Worm (Caenorhabditis elegans): ENCODE results near the gene wrt-5.

The wrt-5 gene

DNA sequence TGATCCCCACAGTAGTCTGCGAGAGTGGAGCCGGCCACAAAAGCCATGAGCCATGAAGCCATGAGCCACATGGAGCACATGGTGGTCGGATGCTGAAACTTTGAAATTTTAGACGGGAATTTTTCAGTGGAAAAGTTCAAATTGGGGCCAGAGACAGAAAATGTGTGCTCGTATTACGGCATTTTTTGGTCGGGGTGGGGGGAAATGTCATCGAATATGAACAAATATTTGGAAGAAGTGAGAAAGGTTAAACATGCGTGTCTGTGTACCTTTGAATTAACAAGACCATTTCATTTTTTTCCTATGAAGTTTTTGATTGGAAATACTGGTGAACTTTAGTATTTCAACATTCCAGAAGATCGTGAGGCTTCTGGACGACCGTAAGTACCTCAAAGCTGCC, at the start of gene wrt-5:
TSS of gene wrt-5 (minus strand) at position 101 of the 400 bp plus-strand sequence.
- TF ChIP-seq mep-1 (tag; optimal IDR thresholded peaks at IDR 0.05) (no peak), M03D4.4 (tag; optimal IDR thresholded peaks at IDR 0.05) (no peak), lsy-2 (tag; optimal IDR thresholded peaks at IDR 0.05) (no peak), lin-13 (tag; optimal IDR thresholded peaks at IDR 0.05) (no peak), sem-2 (GFP tag; optimal IDR thresholded peaks at IDR 0.05) (no peak)

DNA sequence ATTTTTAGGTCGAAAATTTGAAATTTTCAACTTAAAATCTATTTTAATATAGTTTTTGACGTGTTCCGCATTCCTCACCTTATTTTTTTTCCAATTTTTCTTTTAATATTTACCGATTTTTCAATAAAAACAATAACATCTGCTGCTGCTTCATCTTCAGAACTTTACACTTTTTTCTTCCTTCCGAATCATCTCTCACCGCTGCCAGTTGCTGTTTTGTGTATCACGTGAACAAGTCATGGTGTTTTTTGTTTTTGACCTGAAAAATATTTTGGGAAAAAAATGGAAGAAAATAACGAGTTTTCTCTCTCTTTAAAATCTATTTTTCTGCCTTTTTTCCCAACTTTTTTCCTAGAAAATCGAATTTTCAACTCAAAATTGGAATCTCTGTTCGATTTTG, 48.3 kb upstream of the wrt-5 start:
- TF ChIP-seq hlh-1 (tag; optimal IDR thresholded peaks at IDR 0.05) (peak; percentile 13), sem-2 (GFP tag; optimal IDR thresholded peaks at IDR 0.05) (no peak), ceh-43 (GFP tag; optimal IDR thresholded peaks at IDR 0.05) (no peak)

DNA sequence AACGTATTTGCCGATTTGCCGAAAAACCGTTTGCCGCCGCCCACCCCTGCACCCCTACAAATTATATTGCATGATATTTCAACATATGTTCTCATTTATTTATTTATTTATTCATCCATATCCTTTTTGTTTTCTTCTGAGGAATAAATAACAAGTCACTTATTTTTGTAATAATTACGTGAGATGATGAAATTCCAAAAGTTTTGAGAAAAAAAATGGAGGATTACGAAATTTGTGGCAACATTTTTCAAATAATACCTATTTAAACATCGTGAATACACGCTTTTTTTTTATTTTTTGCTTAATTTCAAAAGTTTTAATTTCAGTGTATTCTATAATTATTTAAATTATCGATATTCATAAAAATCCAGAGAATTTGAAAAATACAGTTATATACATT, 45.5 kb upstream of the wrt-5 start:
- no peak for TF ChIP-seq mab-5 (tag; optimal IDR thresholded peaks at IDR 0.05)
- TF ChIP-seq cnd-1 (tag; optimal IDR thresholded peaks at IDR 0.05): no peak
- no peak for TF ChIP-seq blmp-1 (tag; optimal IDR thresholded peaks at IDR 0.05)
- no peak for TF ChIP-seq ceh-39 (tag; optimal IDR thresholded peaks at IDR 0.05)
- no peak for TF ChIP-seq nhr-12 (tag; optimal IDR thresholded peaks at IDR 0.05)

DNA sequence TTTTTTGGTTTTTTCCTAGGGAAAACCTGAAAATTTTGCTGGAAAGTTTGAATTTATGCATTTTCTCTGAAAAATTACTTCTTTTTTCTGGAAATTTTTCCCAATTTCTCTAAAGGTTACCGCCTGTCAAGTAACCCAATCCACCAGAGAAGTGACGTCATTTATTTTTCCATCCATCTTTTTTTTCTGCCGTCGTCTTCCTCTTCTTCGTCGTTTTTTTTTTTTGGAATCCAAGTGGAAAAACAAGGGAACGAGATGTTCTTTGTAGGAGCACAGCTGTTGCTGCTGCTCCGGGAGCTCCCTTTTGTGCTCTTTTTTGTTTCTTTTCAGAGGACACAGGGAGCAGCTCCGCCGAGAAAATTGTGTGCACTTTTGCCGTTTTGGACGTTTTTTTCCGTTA, 42.9 kb upstream of the wrt-5 start:
- no peak for TF ChIP-seq nhr-28 (tag; optimal IDR thresholded peaks at IDR 0.05)
- TF ChIP-seq mep-1 (tag; optimal IDR thresholded peaks at IDR 0.05): no peak
- no peak for TF ChIP-seq lsy-2 (tag; optimal IDR thresholded peaks at IDR 0.05)
- no peak for TF ChIP-seq sem-2 (GFP tag; optimal IDR thresholded peaks at IDR 0.05)
- no peak for TF ChIP-seq elt-1 (tag; optimal IDR thresholded peaks at IDR 0.05; ENCODE audit: borderline replicate concordance, insufficient read depth)
- no peak for TF ChIP-seq unc-62 (GFP tag; optimal IDR thresholded peaks at IDR 0.05)
- TF ChIP-seq nhr-12 (tag; optimal IDR thresholded peaks at IDR 0.05): no peak
- TF ChIP-seq blmp-1 (tag; optimal IDR thresholded peaks at IDR 0.05): no peak
- TF ChIP-seq nhr-76 (tag; optimal IDR thresholded peaks at IDR 0.05): no peak
- TF ChIP-seq ces-1 (GFP tag; optimal IDR thresholded peaks at IDR 0.05): no peak
- no peak for TF ChIP-seq ceh-83 (GFP tag; optimal IDR thresholded peaks at IDR 0.05)
- TF ChIP-seq nhr-237 (tag; optimal IDR thresholded peaks at IDR 0.05): no peak

DNA sequence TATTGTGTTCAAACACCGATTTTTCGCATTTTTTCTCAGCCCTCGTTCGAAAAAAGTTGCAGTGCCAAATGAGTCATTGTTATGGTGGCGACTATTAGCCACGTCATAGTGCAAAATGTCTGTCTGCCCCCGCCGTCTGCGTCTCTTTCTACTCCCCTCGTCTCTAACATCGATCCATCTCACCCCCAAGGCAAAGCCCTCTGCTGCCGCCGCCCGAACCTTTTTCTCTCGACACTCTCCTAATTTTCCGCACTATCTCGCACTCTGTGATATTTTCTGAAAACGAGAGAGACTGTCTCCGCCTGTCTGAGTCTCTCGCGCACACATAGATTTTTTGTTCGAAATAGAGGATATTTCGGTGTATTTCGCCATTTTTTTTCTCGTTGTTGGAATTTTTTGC, 41.6 kb upstream of the wrt-5 start:
- TF ChIP-seq nhr-2 (tag; optimal IDR thresholded peaks at IDR 0.05) (no peak), ceh-43 (GFP tag; optimal IDR thresholded peaks at IDR 0.05) (no peak), blmp-1 (tag; optimal IDR thresholded peaks at IDR 0.05) (no peak), snpc-4 (tag; optimal IDR thresholded peaks at IDR 0.05) (no peak), bed-3 (GFP tag; optimal IDR thresholded peaks at IDR 0.05) (no peak), pha-4 (tag; optimal IDR thresholded peaks at IDR 0.05) (no peak), unc-39 (tag; optimal IDR thresholded peaks at IDR 0.05) (no peak), sem-2 (GFP tag; optimal IDR thresholded peaks at IDR 0.05) (no peak), zip-8 (tag; optimal IDR thresholded peaks at IDR 0.05) (no peak), elt-1 (tag; optimal IDR thresholded peaks at IDR 0.05; ENCODE audit: borderline replicate concordance, insufficient read depth) (no peak), mep-1 (tag; optimal IDR thresholded peaks at IDR 0.05) (no peak), unc-120 (tag; optimal IDR thresholded peaks at IDR 0.05; ENCODE audit: poor library complexity, severe bottlenecking) (peak; percentile 36), tbx-8 (GFP tag; optimal IDR thresholded peaks at IDR 0.05) (no peak), sptf-1 (tag; optimal IDR thresholded peaks at IDR 0.05) (no peak), ces-1 (GFP tag; optimal IDR thresholded peaks at IDR 0.05) (peak; percentile 56), hlh-1 (tag; optimal IDR thresholded peaks at IDR 0.05) (no peak), cnd-1 (tag; optimal IDR thresholded peaks at IDR 0.05) (no peak), drap-1 (GFP tag; optimal IDR thresholded peaks at IDR 0.05) (no peak), nhr-12 (tag; optimal IDR thresholded peaks at IDR 0.05) (no peak), M03D4.4 (tag; optimal IDR thresholded peaks at IDR 0.05) (no peak), nhr-28 (tag; optimal IDR thresholded peaks at IDR 0.05) (no peak), elt-3 (tag; optimal IDR thresholded peaks at IDR 0.05) (no peak), ham-2 (GFP tag; optimal IDR thresholded peaks at IDR 0.05) (peak; percentile 17), ztf-11 (tag; optimal IDR thresholded peaks at IDR 0.05) (no peak), unc-62 (GFP tag; optimal IDR thresholded peaks at IDR 0.05) (peak; percentile 19), ceh-83 (GFP tag; optimal IDR thresholded peaks at IDR 0.05) (no peak), lin-13 (tag; optimal IDR thresholded peaks at IDR 0.05) (no peak), lsy-2 (tag; optimal IDR thresholded peaks at IDR 0.05) (no peak), nhr-76 (tag; optimal IDR thresholded peaks at IDR 0.05) (no peak), nhr-237 (tag; optimal IDR thresholded peaks at IDR 0.05) (peak; percentile 17), mls-2 (tag; optimal IDR thresholded peaks at IDR 0.05) (no peak)

All from whole organism, mixed stage, embryonic.